Fruit fly (Drosophila melanogaster): Measurements from ENCODE around the gene muc.
A peak's percentile ranks its signal among the peaks of the same experiment; 100 is the strongest.

muc gene

dm6 chr2L:7424907-7425689 is 1.6 kb upstream of the muc start (continued):
- TF ChIP-seq CG10959 (GFP tag; IDR thresholded peaks at IDR 0.05), result 0 out of 2 replicates have a peak, but pooled peaks have one; percentile 28
- peak; percentile 19 for TF ChIP-seq Max (GFP tag; optimal IDR thresholded peaks at IDR 0.05)
- TF ChIP-seq seq (GFP tag; IDR thresholded peaks at IDR 0.05), result peak; percentile 45; the same call in 1 of the 2 replicates
- TF ChIP-seq hkb (optimal IDR thresholded peaks at IDR 0.05), result no peak
- peak; percentile 63; the same call in 1 of the 2 replicates for TF ChIP-seq hkb (GFP tag; IDR thresholded peaks at IDR 0.05)
- no peak for TF ChIP-seq CG6854 (GFP tag; optimal IDR thresholded peaks at IDR 0.05)
- peak; percentile 28; the same call in 1 of the 2 replicates for TF ChIP-seq esg (GFP tag; conservative IDR thresholded peaks at IDR 0.05)
- peak; percentile 47 for TF ChIP-seq CrebB (tag; optimal IDR thresholded peaks at IDR 0.05)
- no peak for TF ChIP-seq CG7963 (GFP tag; IDR thresholded peaks at IDR 0.05; ENCODE audit: partially characterized antibody)
- TF ChIP-seq p53 (GFP tag; optimal IDR thresholded peaks at IDR 0.05), result no peak
- no peak for TF ChIP-seq Jarid2 (GFP tag; optimal IDR thresholded peaks at IDR 0.05)
- TF ChIP-seq Hr51 (GFP tag; optimal IDR thresholded peaks at IDR 0.05), result peak in 1 of 2 experiments; percentile 39
- no peak for TF ChIP-seq Kr (GFP tag; optimal IDR thresholded peaks at IDR 0.05)
- no peak for TF ChIP-seq dm (GFP tag; optimal IDR thresholded peaks at IDR 0.05)
- peak; percentile 68 for TF ChIP-seq Myb (GFP tag; optimal IDR thresholded peaks at IDR 0.05)
- no peak for TF ChIP-seq CG1792 (GFP tag; optimal IDR thresholded peaks at IDR 0.05)
- TF ChIP-seq CG6765 (GFP tag; optimal IDR thresholded peaks at IDR 0.05), result no peak
- TF ChIP-seq sqz (GFP tag; optimal IDR thresholded peaks at IDR 0.05), result no peak
- TF ChIP-seq Drgx (GFP tag; IDR thresholded peaks at IDR 0.05), result peak; percentile 87
- peak; percentile 38 for TF ChIP-seq NfI (GFP tag; optimal IDR thresholded peaks at IDR 0.05)
- no peak for TF ChIP-seq Awh (GFP tag; IDR thresholded peaks at IDR 0.05)
- TF ChIP-seq Dref (GFP tag; IDR thresholded peaks at IDR 0.05), result 0 out of 2 replicates have a peak, but pooled peaks have one; percentile 31
- TF ChIP-seq ranshi (GFP tag; IDR thresholded peaks at IDR 0.05), result peak; percentile 55; the same call in 1 of the 2 replicates
- no peak for TF ChIP-seq CG15601 (tag; optimal IDR thresholded peaks at IDR 0.05)
- TF ChIP-seq Spps (tag; optimal IDR thresholded peaks at IDR 0.05), result no peak
- TF ChIP-seq zfh2 (GFP tag; optimal IDR thresholded peaks at IDR 0.05), result peak; percentile 91
- peak; percentile 52 to 85 for TF ChIP-seq Trl (optimal IDR thresholded peaks at IDR 0.05)
- TF ChIP-seq Trl (GFP tag; optimal IDR thresholded peaks at IDR 0.05), result peak; percentile 42
- peak; percentile 21 for TF ChIP-seq CG7928 (GFP tag; optimal IDR thresholded peaks at IDR 0.05)
- no peak for TF ChIP-seq knrl (GFP tag; IDR thresholded peaks at IDR 0.05; ENCODE audit: partially characterized antibody)
- TF ChIP-seq CG3065 (GFP tag; optimal IDR thresholded peaks at IDR 0.05), result no peak
- TF ChIP-seq Mes4 (GFP tag; optimal IDR thresholded peaks at IDR 0.05), result no peak
- peak; percentile 95 for TF ChIP-seq Rfx (GFP tag; IDR thresholded peaks at IDR 0.05)
- TF ChIP-seq nerfin-2 (GFP tag; IDR thresholded peaks at IDR 0.05; ENCODE audit: partially characterized antibody), result no peak
- TF ChIP-seq CG12299 (tag; optimal IDR thresholded peaks at IDR 0.05), result no peak
- TF ChIP-seq CG4707 (GFP tag; optimal IDR thresholded peaks at IDR 0.05), result no peak
- peak; percentile 53; the same call in 1 of the 2 replicates for TF ChIP-seq CG17612 (GFP tag; IDR thresholded peaks at IDR 0.05)
- TF ChIP-seq sug (tag; optimal IDR thresholded peaks at IDR 0.05), result peak; percentile 42
- no peak for TF ChIP-seq hb (GFP tag; IDR thresholded peaks at IDR 0.05; ENCODE audit: partially characterized antibody)
- TF ChIP-seq CG13123 (GFP tag; optimal IDR thresholded peaks at IDR 0.05), result no peak
- TF ChIP-seq CG1233 (GFP tag; optimal IDR thresholded peaks at IDR 0.05), result peak; percentile 19
- TF ChIP-seq CG10366 (GFP tag; IDR thresholded peaks at IDR 0.05), result peak; percentile 63
- no peak for TF ChIP-seq nerfin-1 (tag; optimal IDR thresholded peaks at IDR 0.05)
- TF ChIP-seq Rx (GFP tag; IDR thresholded peaks at IDR 0.05), result no peak
- TF ChIP-seq crp (GFP tag; optimal IDR thresholded peaks at IDR 0.05), result no peak
- TF ChIP-seq Oli (tag; optimal IDR thresholded peaks at IDR 0.05), result no peak
- peak; percentile 7 for TF ChIP-seq Hr3 (GFP tag; optimal IDR thresholded peaks at IDR 0.05)
- TF ChIP-seq CG8290 (GFP tag; optimal IDR thresholded peaks at IDR 0.05), result no peak
- peak in 1 of 2 experiments; percentile 89 for TF ChIP-seq CG8290 (tag; optimal IDR thresholded peaks at IDR 0.05)
- TF ChIP-seq Elba2 (GFP tag; optimal IDR thresholded peaks at IDR 0.05), result no peak

Measured in whole organism, embryonic.